Fruit fly (Drosophila melanogaster) whole organism, embryonic: Measurements from ENCODE around the gene Vps52.

Source experiments
- Bteb2 ChIP-seq: fragments of 200-800 bp; sonication (Bioruptor generic); optimal IDR thresholded peaks from 2 replicates; lab custom pipeline; 2016; ENCODE audit warnings: missing biosample characterization, missing genetic modification characterization
- CG10274 ChIP-seq: fragments of 200-800 bp; sonication (Bioruptor generic); optimal IDR thresholded peaks from 3 replicates; lab custom pipeline; 2017; ENCODE audit warnings: missing biosample characterization, mild to moderate bottlenecking, missing genetic modification characterization
- CG12942 ChIP-seq: fragments of 200-800 bp; sonication (Bioruptor generic); optimal IDR thresholded peaks from 3 replicates; lab custom pipeline; 2016; ENCODE audit warnings: missing biosample characterization, missing genetic modification characterization
- CG13624 ChIP-seq: fragments of 200-800 bp; sonication (Bioruptor generic); optimal IDR thresholded peaks from 2 replicates; lab custom pipeline; 2016; ENCODE audit warnings: missing biosample characterization, missing genetic modification characterization
- CG15514 ChIP-seq: fragments of 200-800 bp; sonication (Bioruptor generic); optimal IDR thresholded peaks from 3 replicates; lab custom pipeline; 2017; ENCODE audit warnings: missing biosample characterization, missing genetic modification characterization, mild to moderate bottlenecking, moderate library complexity, missing genetic modification reagents
- CG16863 ChIP-seq: fragments of 200-800 bp; sonication (Bioruptor generic); optimal IDR thresholded peaks from 3 replicates; lab custom pipeline; 2016; ENCODE audit warnings: missing biosample characterization, missing genetic modification characterization
- CG17361 ChIP-seq: fragments of 200-800 bp; sonication (Bioruptor generic); IDR thresholded peaks from 3 replicates; pipeline ENCODE4 v1.3.6; 2022; ENCODE audit warnings: missing biosample characterization, missing genetic modification characterization
- CG17612 ChIP-seq: fragments of 200-800 bp; sonication (Bioruptor generic); IDR thresholded peaks from 2 replicates; pipeline ENCODE4 v1.3.6; 2022; ENCODE audit warnings: missing biosample characterization, missing genetic modification characterization
- CG3726 ChIP-seq: fragments of 200-800 bp; sonication (Bioruptor generic); IDR thresholded peaks from 3 replicates; pipeline ENCODE4, ENCODE4 v1.3.6; 2022; ENCODE audit warnings: missing biosample characterization, missing genetic modification characterization
- CG3847 ChIP-seq: fragments of 200-800 bp; sonication (Bioruptor generic); IDR thresholded peaks from 2 replicates; pipeline ENCODE4 v1.3.6; 2022; ENCODE audit warnings: missing biosample characterization, missing genetic modification characterization
- CG6175 ChIP-seq: fragments of 200-800 bp; sonication (Bioruptor generic); IDR thresholded peaks from 3 replicates; pipeline ENCODE4 v1.3.6; 2022; ENCODE audit warnings: missing biosample characterization, missing genetic modification characterization
- CG6765 ChIP-seq: fragments of 200-800 bp; sonication (Bioruptor generic); optimal IDR thresholded peaks from 3 replicates; lab custom pipeline; 2017; ENCODE audit warnings: missing biosample characterization, mild to moderate bottlenecking, missing genetic modification characterization
- CG7556 ChIP-seq: fragments of 200-800 bp; sonication (Bioruptor generic); optimal IDR thresholded peaks from 2 replicates; lab custom pipeline; 2017; ENCODE audit warnings: missing biosample characterization, mild to moderate bottlenecking, missing genetic modification characterization
- CG7839 ChIP-seq: fragments of 200-800 bp; sonication (Bioruptor generic); optimal IDR thresholded peaks from 3 replicates; lab custom pipeline; 2018; ENCODE audit warnings: missing biosample characterization, mild to moderate bottlenecking, missing genetic modification characterization, moderate library complexity
- CG8478 ChIP-seq: fragments of >200 bp; optimal IDR thresholded peaks from 2 replicates; lab custom pipeline; 2018
- CG9817 ChIP-seq: fragments of 200-800 bp; sonication (Bioruptor generic); optimal IDR thresholded peaks from 2 replicates; lab custom pipeline; 2018; ENCODE audit warnings: missing biosample characterization, mild to moderate bottlenecking, missing genetic modification characterization, moderate library complexity
- Dll ChIP-seq: fragments of 200-800 bp; sonication (Bioruptor generic); IDR thresholded peaks from 4 replicates; pipeline ENCODE4 v1.3.6; 2022; ENCODE audit warnings: missing biosample characterization, missing genetic modification characterization; ENCODE audit not compliant: partially characterized antibody
- Fer3 ChIP-seq: fragments of 200-800 bp; sonication (Bioruptor generic); optimal IDR thresholded peaks from 2 replicates; lab custom pipeline; 2018; ENCODE audit warnings: missing biosample characterization, mild to moderate bottlenecking, missing genetic modification characterization, moderate library complexity
- HHEX ChIP-seq: fragments of 200-800 bp; sonication (Bioruptor generic); optimal IDR thresholded peaks from 3 replicates; lab custom pipeline; 2017; ENCODE audit warnings: missing biosample characterization, mild to moderate bottlenecking, missing genetic modification characterization, missing genetic modification reagents
- HLH4C ChIP-seq: fragments of 200-800 bp; sonication (Bioruptor generic); IDR thresholded peaks from 3 replicates; pipeline ENCODE4 v1.3.6; 2022; ENCODE audit warnings: missing biosample characterization, missing genetic modification characterization; ENCODE audit not compliant: partially characterized antibody
- Hand ChIP-seq: fragments of 200-800 bp; sonication (Bioruptor generic); optimal IDR thresholded peaks from 2 replicates; lab custom pipeline; 2017; ENCODE audit warnings: mild to moderate bottlenecking, missing biosample characterization, missing genetic modification reagents, missing genetic modification characterization
- Lim3 ChIP-seq: fragments of 200-800 bp; sonication (Bioruptor generic); IDR thresholded peaks from 2 replicates; pipeline ENCODE4 v1.3.6; 2022; ENCODE audit warnings: missing biosample characterization, missing genetic modification characterization
- MESR4 ChIP-seq: fragments of 200-800 bp; sonication (Bioruptor generic); optimal IDR thresholded peaks from 2 replicates; lab custom pipeline; 2018; ENCODE audit warnings: missing biosample characterization, mild to moderate bottlenecking, missing genetic modification characterization, moderate library complexity
- Mrtf ChIP-seq: fragments of 200-800 bp; sonication (Bioruptor generic); IDR thresholded peaks from 3 replicates; pipeline ENCODE4 v1.3.6; 2022; ENCODE audit warnings: missing biosample characterization, missing genetic modification characterization
- NFAT ChIP-seq: fragments of 200-800 bp; sonication (Bioruptor generic); IDR thresholded peaks from 2 replicates; pipeline ENCODE4 v1.3.6; 2022; ENCODE audit warnings: missing biosample characterization, missing genetic modification characterization
- Side ChIP-seq: fragments of 200-800 bp; sonication (Bioruptor generic); optimal IDR thresholded peaks from 2 replicates; lab custom pipeline; 2016; ENCODE audit warnings: missing biosample characterization, missing genetic modification characterization
- Sry-δ ChIP-seq: fragments of 200-800 bp; sonication (Bioruptor generic); optimal IDR thresholded peaks from 2 replicates; lab custom pipeline; 2016; ENCODE audit warnings: missing biosample characterization, missing genetic modification characterization
- Stat92E ChIP-seq, 3 experiments: fragments of >200 bp in 2 of 3; fragments of 200-800 bp in 1 of 3; sonication (Bioruptor generic) in 1 of 3; optimal IDR thresholded peaks; 2 replicates each; lab custom pipeline; 2017 to 2019; ENCODE audit warnings: missing biosample characterization in 3 of 3, missing genetic modification characterization in 3 of 3, mild to moderate bottlenecking in 1 of 3, moderate library complexity in 1 of 3
- btn ChIP-seq: fragments of 200-800 bp; sonication (Bioruptor generic); optimal IDR thresholded peaks from 2 replicates; lab custom pipeline; 2016; ENCODE audit warnings: missing biosample characterization, missing genetic modification characterization
- chn ChIP-seq: fragments of 200-800 bp; sonication (Bioruptor generic); optimal IDR thresholded peaks from 2 replicates; lab custom pipeline; 2016; ENCODE audit warnings: missing biosample characterization, missing genetic modification characterization
- danr ChIP-seq: fragments of 200-800 bp; sonication (Bioruptor generic); IDR thresholded peaks from 2 replicates; pipeline ENCODE4 v1.3.6; 2022; ENCODE audit warnings: missing biosample characterization, missing genetic modification characterization
- disco-r ChIP-seq: fragments of 200-800 bp; sonication (Bioruptor generic); optimal IDR thresholded peaks from 2 replicates; lab custom pipeline; 2016; ENCODE audit warnings: missing biosample characterization, missing genetic modification characterization
- dpn ChIP-seq, 2 experiments: fragments of 200-800 bp; sonication (Bioruptor generic); optimal IDR thresholded peaks; 3 replicates each; lab custom pipeline; 2016; ENCODE audit warnings: missing biosample characterization in 2 of 2, missing genetic modification characterization in 2 of 2
- esg ChIP-seq: fragments of 200-800 bp; sonication (Bioruptor generic); conservative IDR thresholded peaks from 2 replicates; pipeline ENCODE4 v1.3.6; 2022; ENCODE audit warnings: missing biosample characterization, missing genetic modification characterization
- fu2 ChIP-seq: fragments of 200-800 bp; sonication (Bioruptor generic); optimal IDR thresholded peaks from 2 replicates; lab custom pipeline; 2016; ENCODE audit warnings: missing biosample characterization, missing genetic modification characterization
- hkb ChIP-seq, 2 experiments: fragments of 200-800 bp in 1 of 2; fragments of >200 bp in 1 of 2; sonication (Bioruptor generic) in 1 of 2; IDR thresholded peaks in 1 of 2; optimal IDR thresholded peaks in 1 of 2; 2 replicates each; pipeline versions ENCODE4 v1.3.6 to Lab custom; 2017 to 2022; ENCODE audit warnings: missing biosample characterization in 1 of 2, missing genetic modification characterization in 1 of 2
- hth ChIP-seq: fragments of >200 bp; optimal IDR thresholded peaks from 2 replicates; lab custom pipeline; 2017; ENCODE audit warnings: inconsistent platforms
- insv ChIP-seq, 2 experiments: fragments of 200-800 bp; sonication (Bioruptor generic); optimal IDR thresholded peaks; 3 replicates each; lab custom pipeline; 2016 to 2018; ENCODE audit warnings: missing biosample characterization in 2 of 2, missing genetic modification characterization in 2 of 2
- jing ChIP-seq: fragments of 200-800 bp; sonication (Bioruptor generic); optimal IDR thresholded peaks from 2 replicates; lab custom pipeline; 2018; ENCODE audit warnings: missing biosample characterization, mild to moderate bottlenecking, missing genetic modification characterization
- pfk ChIP-seq: fragments of 200-800 bp; sonication (Bioruptor generic); optimal IDR thresholded peaks from 2 replicates; lab custom pipeline; 2018; ENCODE audit warnings: missing biosample characterization, mild to moderate bottlenecking, missing genetic modification characterization, moderate library complexity
- row ChIP-seq: fragments of 200-800 bp; sonication (Bioruptor generic); IDR thresholded peaks from 3 replicates; pipeline ENCODE4 v1.3.6; 2022; ENCODE audit warnings: missing biosample characterization, missing genetic modification characterization
- scrt ChIP-seq: fragments of 200-800 bp; sonication (Bioruptor generic); optimal IDR thresholded peaks from 2 replicates; lab custom pipeline; 2018; ENCODE audit warnings: missing biosample characterization, mild to moderate bottlenecking, missing genetic modification characterization, moderate library complexity
- sisA ChIP-seq: fragments of 200-800 bp; sonication (Bioruptor generic); IDR thresholded peaks from 2 replicates; pipeline ENCODE4 v1.3.6; 2022; ENCODE audit warnings: missing biosample characterization, missing genetic modification characterization
- slp2 ChIP-seq: fragments of 200-800 bp; sonication (Bioruptor generic); optimal IDR thresholded peaks from 2 replicates; lab custom pipeline; 2016; ENCODE audit warnings: missing biosample characterization, missing genetic modification characterization
- ssp ChIP-seq: fragments of 200-800 bp; sonication (Bioruptor generic); IDR thresholded peaks from 2 replicates; pipeline ENCODE4 v1.3.6; 2022; ENCODE audit warnings: missing biosample characterization, missing genetic modification characterization
- stwl ChIP-seq: fragments of 200-800 bp; sonication (Bioruptor generic); optimal IDR thresholded peaks from 3 replicates; lab custom pipeline; 2018; ENCODE audit warnings: missing biosample characterization, mild to moderate bottlenecking, missing genetic modification characterization, moderate library complexity
- tup ChIP-seq: fragments of 200-800 bp; sonication (Bioruptor generic); optimal IDR thresholded peaks from 2 replicates; lab custom pipeline; 2016; ENCODE audit warnings: missing biosample characterization, mild to moderate bottlenecking, missing genetic modification characterization, moderate library complexity
- wor ChIP-seq: fragments of 200-800 bp; sonication (Bioruptor generic); IDR thresholded peaks from 2 replicates; pipeline ENCODE4 v1.3.6; 2022; ENCODE audit warnings: missing biosample characterization, missing genetic modification characterization
- zf30C ChIP-seq: fragments of 200-800 bp; sonication (Bioruptor generic); optimal IDR thresholded peaks from 3 replicates; lab custom pipeline; 2018; ENCODE audit warnings: missing biosample characterization, mild to moderate bottlenecking, missing genetic modification characterization

Vps52 gene

DNA sequence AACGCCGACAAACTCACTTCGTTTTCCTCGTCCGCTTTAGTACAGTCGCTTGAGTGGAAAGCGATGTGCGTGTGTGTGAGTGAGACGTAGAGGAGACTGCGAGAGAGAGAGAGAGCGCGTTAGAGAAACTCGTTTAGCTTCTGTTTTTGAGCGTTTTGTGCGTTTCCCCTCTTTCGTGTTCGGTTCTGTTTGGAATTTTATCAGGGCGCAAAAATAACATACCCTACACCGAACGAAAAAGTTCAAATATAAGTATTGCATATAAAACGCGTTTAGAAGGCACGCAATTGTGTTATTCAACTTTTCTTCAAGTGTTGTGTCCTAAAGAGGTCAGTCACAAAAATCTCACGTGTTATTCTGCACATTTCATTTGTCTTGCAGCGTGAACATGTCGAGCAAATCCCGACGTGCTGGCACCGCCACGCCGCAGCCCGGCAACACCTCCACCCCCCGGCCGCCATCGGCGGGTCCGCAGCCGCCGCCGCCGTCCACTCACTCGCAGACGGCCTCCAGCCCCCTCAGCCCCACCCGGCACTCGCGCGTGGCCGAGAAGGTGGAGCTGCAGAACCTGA, 19.3 kb upstream of the Vps52 start (continued):
- peak; percentile 44 for TF ChIP-seq Side (GFP tag; lab: Kevin White, UChicago)
- peak; percentile 73 for TF ChIP-seq CG10274
- peak; percentile 21 for TF ChIP-seq slp2 (GFP tag; lab: Kevin White, UChicago)
- peak; percentile 15 for TF ChIP-seq fu2
- peak; percentile 54; the same call in 1 of the 2 replicates for TF ChIP-seq sisA (GFP tag; lab: Robert Waterston, UW)
- no peak for TF ChIP-seq hkb (optimal IDR thresholded peaks at IDR 0.05; lab: Kevin White, UChicago)
- TF ChIP-seq hkb (GFP tag; IDR thresholded peaks at IDR 0.05; lab: Robert Waterston, UW) = peak; percentile 80
- no peak for TF ChIP-seq disco-r (GFP tag; lab: Kevin White, UChicago)
- TF ChIP-seq CG9817 (tag; lab: Kevin White, UChicago) = peak; percentile 27
- peak; percentile 43 for TF ChIP-seq HHEX (GFP tag; lab: Kevin White, UChicago)
- peak; percentile 37 for TF ChIP-seq Fer3 (tag; lab: Kevin White, UChicago)
- TF ChIP-seq NFAT (GFP tag; lab: Robert Waterston, UW) = 0 out of 2 replicates have a peak, but pooled peaks have one; percentile 47
- no peak for TF ChIP-seq Stat92E (GFP tag; optimal IDR thresholded peaks at IDR 0.05; lab: Kevin White, UChicago)
- no peak for TF ChIP-seq CG17612 (GFP tag; lab: Robert Waterston, UW)
- TF ChIP-seq zf30C = peak; percentile 96
- no peak for TF ChIP-seq wor
- TF ChIP-seq scrt (GFP tag; lab: Kevin White, UChicago) = peak; percentile 26
- peak; percentile 15 for TF ChIP-seq CG13624 (GFP tag; lab: Kevin White, UChicago)
- peak; percentile 36 for TF ChIP-seq CG16863 (GFP tag; lab: Kevin White, UChicago)
- TF ChIP-seq jing = no peak
- TF ChIP-seq insv (GFP tag; optimal IDR thresholded peaks at IDR 0.05; lab: Kevin White, UChicago) = peak in 1 of 2 experiments; percentile 27
- no peak for TF ChIP-seq btn (GFP tag; lab: Kevin White, UChicago)
- peak; percentile 7; the same call in 1 of the 2 replicates for TF ChIP-seq esg (GFP tag; lab: Robert Waterston, UW)
- TF ChIP-seq Sry-δ (GFP tag; lab: Kevin White, UChicago) = no peak
- TF ChIP-seq CG3847 (GFP tag; lab: Robert Waterston, UW) = peak; percentile 46
- peak; percentile 15 for TF ChIP-seq MESR4 (GFP tag; lab: Kevin White, UChicago)
- no peak for TF ChIP-seq stwl (tag; lab: Kevin White, UChicago)
- TF ChIP-seq CG6175 (GFP tag; lab: Robert Waterston, UW) = 0 out of 3 replicates have a peak, but pooled peaks have one; percentile 50
- peak; percentile 52; the same call in 1 of the 2 replicates for TF ChIP-seq ssp (GFP tag; lab: Robert Waterston, UW)
- no peak for TF ChIP-seq Lim3 (GFP tag; lab: Robert Waterston, UW)
- peak; percentile 24 to 72 for TF ChIP-seq dpn (GFP tag; optimal IDR thresholded peaks at IDR 0.05; lab: Kevin White, UChicago)
- TF ChIP-seq Dll (GFP tag; lab: Robert Waterston, UW) = 0 out of 4 replicates have a peak, but pooled peaks have one; percentile 9
- TF ChIP-seq danr = peak; percentile 24; the same call in 1 of the 2 replicates
- TF ChIP-seq CG7839 (tag; lab: Kevin White, UChicago) = peak; percentile 54
- peak; percentile 35 for TF ChIP-seq Hand (GFP tag; lab: Kevin White, UChicago)
- no peak for TF ChIP-seq hth
- TF ChIP-seq CG8478 (lab: Kevin White, UChicago) = no peak
- TF ChIP-seq row (GFP tag; lab: Robert Waterston, UW) = peak; percentile 82
- peak; percentile 36 for TF ChIP-seq CG15514 (GFP tag; lab: Kevin White, UChicago)
- TF ChIP-seq CG12942 (GFP tag; lab: Kevin White, UChicago) = peak; percentile 40
- TF ChIP-seq CG17361 (GFP tag; lab: Robert Waterston, UW) = 0 out of 3 replicates have a peak, but pooled peaks have one; percentile 22
- no peak for TF ChIP-seq HLH4C (GFP tag; lab: Robert Waterston, UW)
- peak; percentile 39 for TF ChIP-seq CG6765 (GFP tag; lab: Kevin White, UChicago)
- TF ChIP-seq pfk (GFP tag; lab: Kevin White, UChicago) = no peak
- peak; percentile 11 for TF ChIP-seq chn (GFP tag; lab: Kevin White, UChicago)
- TF ChIP-seq CG3726 = 0 out of 3 replicates have a peak, but pooled peaks have one; percentile 29
- peak; percentile 50; the same call in 1 of the 3 replicates for TF ChIP-seq Mrtf (GFP tag; lab: Robert Waterston, UW)
- TF ChIP-seq CG7556 = peak; percentile 44
- peak; percentile 43 for TF ChIP-seq Bteb2 (GFP tag; lab: Kevin White, UChicago)
- no peak for TF ChIP-seq tup (GFP tag; lab: Kevin White, UChicago)
